Worm (Caenorhabditis elegans) whole organism, L3 larva: ENCODE measurements around the gene R06F6.8.

ENCODE experiments used
- ceh-28 ChIP-seq: fragments of 150-350 bp; optimal IDR thresholded peaks from 2 replicates; lab custom pipeline; 2014; ENCODE audit warnings: missing biosample characterization, missing genetic modification reagents, missing genetic modification characterization
- elt-2 ChIP-seq: sonication (generic microtip); optimal IDR thresholded peaks from 2 replicates; lab custom pipeline; 2016; ENCODE audit warnings: missing genetic modification reagents, mild to moderate bottlenecking, missing genetic modification characterization, missing compliant biosample characterization
- nhr-25 ChIP-seq: sonication (generic microtip); optimal IDR thresholded peaks from 2 replicates; lab custom pipeline; 2017; ENCODE audit warnings: missing biosample characterization, missing genetic modification characterization
- nhr-28 ChIP-seq: fragments of 150-350 bp; optimal IDR thresholded peaks from 2 replicates; lab custom pipeline; 2014; ENCODE audit warnings: missing biosample characterization, missing genetic modification characterization
- pha-4 ChIP-seq: fragments of 150-350 bp; optimal IDR thresholded peaks from 2 replicates; lab custom pipeline; 2014; ENCODE audit warnings: missing biosample characterization, missing genetic modification reagents, missing genetic modification characterization
- sea-2 ChIP-seq: fragments of 150-350 bp; sonication (generic microtip); optimal IDR thresholded peaks from 4 replicates; lab custom pipeline; 2014; ENCODE audit warnings: missing biosample characterization, missing genetic modification reagents, missing genetic modification characterization
- ztf-11 ChIP-seq: fragments of 150-350 bp; optimal IDR thresholded peaks from 2 replicates; lab custom pipeline; 2014; ENCODE audit warnings: missing biosample characterization, missing genetic modification characterization

DNA sequence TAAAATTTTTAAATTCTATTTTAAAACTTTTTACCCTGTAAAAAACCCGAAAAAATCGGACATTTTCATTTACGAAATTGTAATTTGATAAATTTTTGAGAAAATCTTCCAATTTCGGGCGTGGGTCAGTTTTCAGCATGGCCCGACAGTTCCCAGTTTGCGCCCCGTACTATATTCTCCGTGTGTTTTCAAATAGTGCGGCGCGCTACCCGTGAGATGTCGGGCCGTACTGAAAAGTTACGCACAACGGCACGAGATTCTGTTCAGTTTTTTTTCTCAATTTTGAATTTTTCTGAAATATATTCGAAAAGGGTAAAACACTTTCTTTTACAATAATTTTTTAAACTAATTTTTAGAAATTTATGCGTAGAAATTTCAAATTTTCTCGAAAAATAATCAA is 27.3 kb upstream of the R06F6.8 start:
- no peak for TF ChIP-seq pha-4
- TF ChIP-seq nhr-25 (tag; lab: Kevin White, UChicago) = no peak
- no peak for TF ChIP-seq sea-2
- no peak for TF ChIP-seq ceh-28 (tag; lab: Kevin White, UChicago)
- TF ChIP-seq nhr-28 (tag; lab: Kevin White, UChicago) = no peak
- no peak for TF ChIP-seq elt-2 (tag; lab: Kevin White, UChicago)
- no peak for TF ChIP-seq ztf-11 (tag; lab: Kevin White, UChicago)
